Worm (Caenorhabditis elegans) whole organism, L2 larva: Measurements from ENCODE around the gene Y55F3BR.1.

Experiments used
- C34F6.9 ChIP-seq: fragments of 150-350 bp; optimal IDR thresholded peaks from 2 replicates; lab custom pipeline; 2014; ENCODE audit warnings: missing biosample characterization, missing genetic modification characterization
- F13H6.1 ChIP-seq: sonication (generic microtip); optimal IDR thresholded peaks from 2 replicates; lab custom pipeline; 2016; ENCODE audit warnings: missing genetic modification characterization, missing compliant biosample characterization
- R02D3.7 ChIP-seq: fragments of 150-350 bp; optimal IDR thresholded peaks from 2 replicates; lab custom pipeline; 2014; ENCODE audit warnings: missing biosample characterization, missing genetic modification characterization
- Y55F3AM.14 ChIP-seq: fragments of 200-800 bp; sonication (Bioruptor generic); optimal IDR thresholded peaks from 2 replicates; lab custom pipeline; 2018; ENCODE audit warnings: mild to moderate bottlenecking, missing genetic modification characterization, missing compliant biosample characterization
- ZK546.5 ChIP-seq: sonication (generic microtip); optimal IDR thresholded peaks from 2 replicates; lab custom pipeline; 2017; ENCODE audit warnings: missing biosample characterization, missing genetic modification characterization
- alr-1 ChIP-seq: fragments of 150-350 bp; optimal IDR thresholded peaks from 2 replicates; lab custom pipeline; 2014; ENCODE audit warnings: missing biosample characterization, missing genetic modification characterization
- aly-2 ChIP-seq: fragments of 150-350 bp; optimal IDR thresholded peaks from 2 replicates; lab custom pipeline; 2014; ENCODE audit warnings: missing biosample characterization, missing genetic modification characterization
- ama-1 ChIP-seq: fragments of 150-350 bp; optimal IDR thresholded peaks from 2 replicates; lab custom pipeline; 2018; ENCODE audit warnings: inconsistent platforms
- ceh-16 ChIP-seq: fragments of 150-350 bp; optimal IDR thresholded peaks from 2 replicates; lab custom pipeline; 2014; ENCODE audit warnings: missing biosample characterization, missing genetic modification characterization
- ceh-82 ChIP-seq: fragments of 150-350 bp; optimal IDR thresholded peaks from 2 replicates; lab custom pipeline; 2014; ENCODE audit warnings: missing biosample characterization, missing genetic modification characterization
- crh-2 ChIP-seq: sonication (generic microtip); optimal IDR thresholded peaks from 2 replicates; lab custom pipeline; 2017; ENCODE audit warnings: missing biosample characterization, missing genetic modification characterization
- dmd-4 ChIP-seq: sonication (generic microtip); optimal IDR thresholded peaks from 2 replicates; lab custom pipeline; 2017; ENCODE audit warnings: missing biosample characterization, missing genetic modification characterization
- egl-27 ChIP-seq: sonication (generic microtip); optimal IDR thresholded peaks from 3 replicates; lab custom pipeline; 2017; ENCODE audit warnings: missing biosample characterization, missing genetic modification reagents, missing genetic modification characterization
- elt-1 ChIP-seq: fragments of 150-350 bp; optimal IDR thresholded peaks from 2 replicates; lab custom pipeline; 2014; ENCODE audit warnings: missing biosample characterization, missing genetic modification characterization
- elt-3 ChIP-seq: sonication (generic microtip); optimal IDR thresholded peaks from 2 replicates; lab custom pipeline; 2017; ENCODE audit warnings: missing biosample characterization, missing genetic modification characterization
- fos-1 ChIP-seq: fragments of 150-350 bp; optimal IDR thresholded peaks from 2 replicates; lab custom pipeline; 2014; ENCODE audit warnings: missing biosample characterization, missing genetic modification characterization
- gmeb-1 ChIP-seq: fragments of 150-350 bp; optimal IDR thresholded peaks from 2 replicates; lab custom pipeline; 2014; ENCODE audit warnings: missing biosample characterization, missing genetic modification characterization
- lin-11 ChIP-seq: fragments of 150-350 bp; sonication (generic microtip); optimal IDR thresholded peaks from 2 replicates; lab custom pipeline; 2014; ENCODE audit warnings: missing biosample characterization, missing genetic modification characterization, inconsistent platforms, mixed read lengths
- lin-13 ChIP-seq: fragments of 150-350 bp; optimal IDR thresholded peaks from 2 replicates; lab custom pipeline; 2014; ENCODE audit warnings: missing biosample characterization, missing genetic modification reagents, missing genetic modification characterization
- lin-39 ChIP-seq: fragments of 150-350 bp; optimal IDR thresholded peaks from 2 replicates; lab custom pipeline; 2014; ENCODE audit warnings: missing biosample characterization, missing genetic modification reagents, missing genetic modification characterization
- lsy-2 ChIP-seq, 2 experiments: fragments of 150-350 bp in 1 of 2; sonication (generic microtip) in 1 of 2; optimal IDR thresholded peaks; 2 replicates each; lab custom pipeline; 2014 to 2017; ENCODE audit warnings: missing biosample characterization in 2 of 2, missing genetic modification characterization in 2 of 2
- mab-5 ChIP-seq: fragments of 150-350 bp; optimal IDR thresholded peaks from 2 replicates; lab custom pipeline; 2014; ENCODE audit warnings: missing biosample characterization, missing genetic modification characterization
- mbf-1 ChIP-seq: sonication (generic microtip); optimal IDR thresholded peaks from 2 replicates; lab custom pipeline; 2017; ENCODE audit warnings: missing biosample characterization, missing genetic modification characterization
- mdl-1 ChIP-seq, 2 experiments: fragments of 150-350 bp in 1 of 2; sonication (generic microtip) in 1 of 2; optimal IDR thresholded peaks; 2 replicates each; lab custom pipeline; 2017; ENCODE audit warnings: missing biosample characterization in 2 of 2, missing genetic modification characterization in 2 of 2
- nhr-10 ChIP-seq: sonication (generic microtip); optimal IDR thresholded peaks from 2 replicates; lab custom pipeline; 2017; ENCODE audit warnings: missing biosample characterization, missing genetic modification characterization
- nhr-12 ChIP-seq: fragments of 150-350 bp; optimal IDR thresholded peaks from 2 replicates; lab custom pipeline; 2014; ENCODE audit warnings: missing biosample characterization, missing genetic modification characterization
- nhr-129 ChIP-seq: fragments of 150-350 bp; optimal IDR thresholded peaks from 2 replicates; lab custom pipeline; 2014; ENCODE audit warnings: missing biosample characterization, missing genetic modification characterization
- nhr-23 ChIP-seq: fragments of 150-350 bp; optimal IDR thresholded peaks from 2 replicates; lab custom pipeline; 2014; ENCODE audit warnings: missing biosample characterization, missing genetic modification reagents, missing genetic modification characterization
- nhr-237 ChIP-seq: fragments of 150-350 bp; optimal IDR thresholded peaks from 2 replicates; lab custom pipeline; 2014; ENCODE audit warnings: missing biosample characterization, missing genetic modification characterization
- nhr-25 ChIP-seq: fragments of 150-350 bp; sonication (generic microtip); optimal IDR thresholded peaks from 3 replicates; lab custom pipeline; 2014; ENCODE audit warnings: missing biosample characterization, missing genetic modification characterization
- nhr-6 ChIP-seq: fragments of 150-350 bp; optimal IDR thresholded peaks from 2 replicates; lab custom pipeline; 2014; ENCODE audit warnings: missing biosample characterization, missing genetic modification characterization
- nhr-77 ChIP-seq: fragments of 150-350 bp; optimal IDR thresholded peaks from 2 replicates; lab custom pipeline; 2014; ENCODE audit warnings: missing biosample characterization, missing genetic modification characterization
- peb-1 ChIP-seq: fragments of 150-350 bp; optimal IDR thresholded peaks from 2 replicates; lab custom pipeline; 2014; ENCODE audit warnings: missing biosample characterization, missing genetic modification characterization
- sem-4 ChIP-seq: fragments of 150-350 bp; optimal IDR thresholded peaks from 2 replicates; lab custom pipeline; 2014; ENCODE audit warnings: missing biosample characterization, missing genetic modification reagents, missing genetic modification characterization
- skn-1 ChIP-seq: sonication (generic microtip); optimal IDR thresholded peaks from 2 replicates; lab custom pipeline; 2017; ENCODE audit warnings: missing biosample characterization, missing genetic modification characterization
- sma-3 ChIP-seq: sonication (generic microtip); optimal IDR thresholded peaks from 2 replicates; lab custom pipeline; 2016; ENCODE audit warnings: missing genetic modification reagents, missing genetic modification characterization, missing compliant biosample characterization
- sma-9 ChIP-seq, 2 experiments: fragments of 150-350 bp in 1 of 2; sonication (generic microtip) in 1 of 2; optimal IDR thresholded peaks; 2 replicates each; lab custom pipeline; 2014 to 2016; ENCODE audit warnings: missing genetic modification characterization in 2 of 2, mild to moderate bottlenecking in 1 of 2, missing biosample characterization in 1 of 2, missing compliant biosample characterization in 1 of 2, missing genetic modification reagents in 1 of 2, moderate library complexity in 1 of 2
- snpc-4 ChIP-seq: fragments of 150-350 bp; optimal IDR thresholded peaks from 2 replicates; lab custom pipeline; 2014; ENCODE audit warnings: missing biosample characterization, missing genetic modification characterization
- unc-39 ChIP-seq: fragments of 150-350 bp; optimal IDR thresholded peaks from 2 replicates; lab custom pipeline; 2014; ENCODE audit warnings: missing biosample characterization, missing genetic modification characterization
- unc-55 ChIP-seq: fragments of 150-350 bp; sonication (generic microtip); optimal IDR thresholded peaks from 3 replicates; lab custom pipeline; 2014; ENCODE audit warnings: missing biosample characterization, missing genetic modification reagents, missing genetic modification characterization
- unc-62 ChIP-seq: fragments of 150-350 bp; optimal IDR thresholded peaks from 2 replicates; lab custom pipeline; 2014; ENCODE audit warnings: missing biosample characterization, missing genetic modification reagents, missing genetic modification characterization
- zag-1 ChIP-seq: fragments of 150-350 bp; optimal IDR thresholded peaks from 2 replicates; lab custom pipeline; 2014; ENCODE audit warnings: missing biosample characterization, missing genetic modification characterization
- ztf-1 ChIP-seq: fragments of 200-800 bp; sonication (Bioruptor generic); conservative IDR thresholded peaks from 2 replicates; pipeline ENCODE4 v1.3.6; 2022; ENCODE audit warnings: missing genetic modification characterization, missing compliant biosample characterization
- ztf-11 ChIP-seq: sonication (generic microtip); optimal IDR thresholded peaks from 2 replicates; lab custom pipeline; 2017; ENCODE audit warnings: missing biosample characterization, missing genetic modification characterization
- ztf-4 ChIP-seq: fragments of 150-350 bp; optimal IDR thresholded peaks from 2 replicates; lab custom pipeline; 2014; ENCODE audit warnings: missing biosample characterization, missing genetic modification characterization

Y55F3BR.1 gene

DNA sequence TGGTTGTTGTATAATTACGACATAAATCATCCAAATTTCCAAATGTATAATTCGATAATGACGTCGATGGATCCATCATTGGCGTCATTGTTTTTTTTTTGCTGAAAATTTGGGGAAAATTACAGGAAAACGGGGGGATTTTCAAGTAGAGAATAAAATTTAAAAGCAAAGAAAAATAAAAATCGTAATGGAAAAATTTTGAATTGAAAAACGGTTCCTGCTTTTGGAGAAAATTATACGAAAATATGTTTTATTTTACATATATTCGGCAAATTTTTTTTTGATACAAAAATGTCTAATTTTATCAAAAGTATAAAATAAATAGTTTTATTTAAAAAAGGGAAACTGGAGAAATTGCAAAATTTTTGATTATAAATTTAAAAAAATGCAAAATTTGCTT, 49.7 kb upstream of the Y55F3BR.1 start, which contains the start of gene zipt-15:
zipt-15 (minus strand) TSS at position 101 of the 400 bp plus-strand sequence.
- no peak for TF ChIP-seq peb-1 (tag; lab: Kevin White, UChicago)
- no peak for TF ChIP-seq gmeb-1 (tag; lab: Kevin White, UChicago)
- TF ChIP-seq mdl-1 (tag; optimal IDR thresholded peaks at IDR 0.05; lab: Kevin White, UChicago): no peak
- no peak for TF ChIP-seq lin-13 (GFP tag; lab: Kevin White, UChicago)
- TF ChIP-seq unc-39 (tag; lab: Kevin White, UChicago): no peak
- TF ChIP-seq lsy-2 (tag; optimal IDR thresholded peaks at IDR 0.05; lab: Kevin White, UChicago): no peak
- no peak for TF ChIP-seq R02D3.7 (tag; lab: Kevin White, UChicago)
- no peak for TF ChIP-seq mab-5
- TF ChIP-seq crh-2 (tag; lab: Kevin White, UChicago): no peak
- TF ChIP-seq fos-1 (tag; lab: Kevin White, UChicago): no peak
- no peak for TF ChIP-seq Y55F3AM.14 (GFP tag; lab: Kevin White, UChicago)
- no peak for TF ChIP-seq aly-2 (tag; lab: Kevin White, UChicago)
- no peak for TF ChIP-seq unc-62 (GFP tag; lab: Kevin White, UChicago)
- no peak for TF ChIP-seq nhr-129 (tag; lab: Kevin White, UChicago)

DNA sequence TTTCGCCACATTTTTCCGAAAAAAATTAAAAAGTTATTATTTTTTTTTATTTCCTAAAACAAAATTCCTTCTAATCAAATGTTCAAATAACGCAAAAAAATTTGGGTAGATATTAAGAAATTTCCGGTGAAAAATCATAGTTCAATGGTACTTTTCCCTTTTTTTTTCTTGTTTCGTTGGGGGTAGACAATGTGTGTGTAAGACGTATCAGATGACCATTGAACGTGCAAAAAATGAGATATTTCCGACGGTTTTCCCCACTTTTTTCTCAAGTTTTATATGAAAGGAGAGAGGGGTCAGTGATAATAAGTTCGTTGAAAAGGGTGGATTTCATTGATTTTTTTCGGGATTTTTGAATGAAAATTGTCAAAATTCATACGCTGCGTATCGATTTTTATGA, 48.4 kb upstream of the Y55F3BR.1 start:
- TF ChIP-seq nhr-6 (tag; lab: Kevin White, UChicago) (no peak), C34F6.9 (no peak), elt-3 (no peak), gmeb-1 (tag; lab: Kevin White, UChicago) (no peak), elt-1 (tag; lab: Kevin White, UChicago) (no peak), ztf-1 (GFP tag; lab: Robert Waterston, UW) (no peak), nhr-77 (tag; lab: Kevin White, UChicago) (no peak)

DNA sequence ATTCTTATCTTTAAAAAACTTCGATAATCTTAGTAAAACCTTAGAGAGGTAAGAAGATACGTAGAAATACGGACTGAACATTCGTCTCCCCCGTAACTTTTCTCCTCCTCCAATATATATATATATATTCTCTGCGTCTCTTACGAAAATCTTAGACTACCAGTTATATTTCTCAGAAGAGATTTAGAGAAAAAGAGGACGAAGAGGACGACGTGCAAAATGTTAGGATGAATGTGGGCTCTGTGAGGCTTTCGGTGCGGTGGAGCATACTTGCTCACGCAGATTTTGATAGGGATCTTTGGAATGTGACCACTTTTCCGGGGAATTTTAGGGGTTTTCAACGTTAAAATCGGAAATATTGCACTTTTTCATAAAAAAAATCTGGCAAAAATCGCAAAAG, 46.2 kb upstream of the Y55F3BR.1 start:
- TF ChIP-seq nhr-25 (tag; lab: Kevin White, UChicago) (peak; percentile 63), nhr-6 (tag; lab: Kevin White, UChicago) (peak; percentile 35), lsy-2 (tag; optimal IDR thresholded peaks at IDR 0.05; lab: Kevin White, UChicago) (peak; percentile 65 to 88), ama-1 (lab: Kevin White, UChicago) (peak; percentile 24), skn-1 (tag; lab: Kevin White, UChicago) (peak; percentile 33), elt-3 (no peak), ZK546.5 (tag; lab: Kevin White, UChicago) (no peak), nhr-237 (tag; lab: Kevin White, UChicago) (no peak), nhr-129 (tag; lab: Kevin White, UChicago) (peak; percentile 74), F13H6.1 (tag; lab: Kevin White, UChicago) (peak; percentile 64), sem-4 (peak; percentile 76), alr-1 (no peak), unc-55 (GFP tag; lab: Kevin White, UChicago) (peak; percentile 97), lin-11 (tag; lab: Kevin White, UChicago) (peak; percentile 26), snpc-4 (tag; lab: Kevin White, UChicago) (peak; percentile 84), lin-13 (GFP tag; lab: Kevin White, UChicago) (peak; percentile 88), mdl-1 (tag; optimal IDR thresholded peaks at IDR 0.05; lab: Kevin White, UChicago) (peak; percentile 46 to 49), mbf-1 (no peak), ceh-82 (tag; lab: Kevin White, UChicago) (no peak), crh-2 (tag; lab: Kevin White, UChicago) (peak; percentile 81), egl-27 (tag; lab: Kevin White, UChicago) (peak; percentile 26), C34F6.9 (peak; percentile 96), dmd-4 (tag; lab: Kevin White, UChicago) (no peak), ceh-16 (peak; percentile 1), peb-1 (tag; lab: Kevin White, UChicago) (no peak), sma-9 (GFP tag; optimal IDR thresholded peaks at IDR 0.05; lab: Kevin White, UChicago) (no peak), sma-9 (tag; optimal IDR thresholded peaks at IDR 0.05; lab: Kevin White, UChicago) (no peak), fos-1 (tag; lab: Kevin White, UChicago) (peak; percentile 46), nhr-12 (no peak), zag-1 (tag; lab: Kevin White, UChicago) (peak; percentile 75), aly-2 (tag; lab: Kevin White, UChicago) (no peak), ztf-11 (no peak), nhr-77 (tag; lab: Kevin White, UChicago) (no peak), nhr-23 (tag; lab: Kevin White, UChicago) (no peak), unc-62 (GFP tag; lab: Kevin White, UChicago) (no peak), gmeb-1 (tag; lab: Kevin White, UChicago) (peak; percentile 6), ztf-4 (tag; lab: Kevin White, UChicago) (no peak), elt-1 (tag; lab: Kevin White, UChicago) (no peak), mab-5 (peak; percentile 63), ztf-1 (GFP tag; lab: Robert Waterston, UW) (no peak), lin-39 (tag; lab: Kevin White, UChicago) (no peak), sma-3 (GFP tag; lab: Kevin White, UChicago) (no peak), unc-39 (tag; lab: Kevin White, UChicago) (no peak), Y55F3AM.14 (GFP tag; lab: Kevin White, UChicago) (no peak), nhr-10 (no peak)
